Worm (Caenorhabditis elegans): Measurements from ENCODE around the gene C18H7.1.

ce11 chrIV:604817-605216 is 10.5 kb upstream of the C18H7.1 start:
- TF ChIP-seq lin-40 (tag; optimal IDR thresholded peaks at IDR 0.05) (no peak), C17E4.6 (GFP tag; IDR thresholded peaks at IDR 0.05) (no peak), athp-1 (tag; optimal IDR thresholded peaks at IDR 0.05) (no peak), unc-130 (GFP tag; optimal IDR thresholded peaks at IDR 0.05) (no peak), hrde-1 (tag; optimal IDR thresholded peaks at IDR 0.05; ENCODE audit: borderline replicate concordance) (no peak)

Measured in whole organism, young adult.